Worm (Caenorhabditis elegans): ENCODE measurements around the gene Y38C1AA.1.

Y38C1AA.1 gene

DNA sequence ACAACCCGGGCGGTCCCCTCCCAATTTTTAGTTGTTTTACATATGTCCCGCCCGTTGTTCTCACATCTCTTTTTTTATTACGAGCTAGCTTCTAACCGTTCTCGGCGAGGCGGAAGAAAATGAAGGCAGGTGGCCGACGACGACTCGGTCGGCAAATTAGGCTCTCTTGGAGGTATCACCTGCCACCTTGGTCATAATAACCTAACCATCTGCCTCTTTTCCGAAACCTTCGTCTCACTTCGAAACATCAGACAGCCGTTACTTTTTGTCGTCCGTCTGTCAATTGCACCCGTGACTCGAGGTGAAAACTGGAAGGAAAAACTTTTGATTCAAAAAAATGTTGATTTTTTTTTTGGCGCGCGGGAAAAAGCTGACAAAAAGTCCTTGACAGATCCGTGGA, 30.5 kb upstream of the Y38C1AA.1 start:
- TF ChIP-seq mep-1 (tag; optimal IDR thresholded peaks at IDR 0.05) (no peak), unc-39 (tag; optimal IDR thresholded peaks at IDR 0.05) (no peak), unc-62 (GFP tag; optimal IDR thresholded peaks at IDR 0.05) (peak; percentile 16), lin-32 (GFP tag; optimal IDR thresholded peaks at IDR 0.05) (peak; percentile 69), ztf-11 (tag; optimal IDR thresholded peaks at IDR 0.05) (peak; percentile 52), hlh-1 (tag; optimal IDR thresholded peaks at IDR 0.05) (peak; percentile 16), ceh-39 (tag; optimal IDR thresholded peaks at IDR 0.05) (no peak), cnd-1 (tag; optimal IDR thresholded peaks at IDR 0.05) (peak; percentile 38), nhr-2 (tag; optimal IDR thresholded peaks at IDR 0.05) (peak; percentile 78), bed-3 (GFP tag; optimal IDR thresholded peaks at IDR 0.05) (no peak)

DNA sequence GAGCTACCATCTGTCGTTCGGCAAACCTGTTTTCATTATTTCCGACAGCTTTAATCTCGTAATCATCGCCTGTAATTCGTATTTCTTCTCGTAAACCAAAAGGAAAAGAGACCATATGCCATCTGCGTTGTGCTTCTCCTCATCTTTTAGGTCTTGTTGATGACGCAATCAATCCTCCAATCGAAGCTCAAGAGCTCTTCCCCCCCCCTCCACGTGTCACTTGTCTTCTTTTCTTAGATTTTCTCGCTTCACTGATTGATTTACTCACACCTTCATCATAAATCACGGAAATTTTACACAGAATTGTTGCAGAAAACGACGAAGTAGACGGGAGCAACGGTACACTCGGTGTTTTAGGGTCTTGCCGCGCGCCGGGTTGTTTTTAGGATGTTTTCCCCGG, 29.3 kb upstream of the Y38C1AA.1 start, which contains the start of gene tcl-2:
Gene tcl-2 (plus strand): TSS at position 388 of the 400 bp plus-strand sequence.
- TF ChIP-seq ceh-43 (GFP tag; optimal IDR thresholded peaks at IDR 0.05) (no peak), lsy-2 (tag; optimal IDR thresholded peaks at IDR 0.05) (no peak), blmp-1 (tag; optimal IDR thresholded peaks at IDR 0.05) (no peak), nhr-2 (tag; optimal IDR thresholded peaks at IDR 0.05) (no peak), ham-2 (GFP tag; optimal IDR thresholded peaks at IDR 0.05) (no peak), nhr-76 (tag; optimal IDR thresholded peaks at IDR 0.05) (no peak), lin-13 (tag; optimal IDR thresholded peaks at IDR 0.05) (no peak), mep-1 (tag; optimal IDR thresholded peaks at IDR 0.05) (no peak), ztf-11 (tag; optimal IDR thresholded peaks at IDR 0.05) (peak; percentile 26), elt-1 (tag; optimal IDR thresholded peaks at IDR 0.05; ENCODE audit: borderline replicate concordance, insufficient read depth) (no peak), ces-1 (GFP tag; optimal IDR thresholded peaks at IDR 0.05) (no peak), elt-3 (tag; optimal IDR thresholded peaks at IDR 0.05) (no peak), mls-2 (tag; optimal IDR thresholded peaks at IDR 0.05) (no peak), sem-2 (GFP tag; optimal IDR thresholded peaks at IDR 0.05) (peak; percentile 22), ceh-39 (tag; optimal IDR thresholded peaks at IDR 0.05) (no peak), nhr-237 (tag; optimal IDR thresholded peaks at IDR 0.05) (no peak), pha-4 (tag; optimal IDR thresholded peaks at IDR 0.05) (no peak), cnd-1 (tag; optimal IDR thresholded peaks at IDR 0.05) (peak; percentile 49), hlh-1 (tag; optimal IDR thresholded peaks at IDR 0.05) (no peak), tbx-8 (GFP tag; optimal IDR thresholded peaks at IDR 0.05) (no peak), lin-32 (GFP tag; optimal IDR thresholded peaks at IDR 0.05) (peak; percentile 63), nhr-12 (tag; optimal IDR thresholded peaks at IDR 0.05) (no peak), unc-62 (GFP tag; optimal IDR thresholded peaks at IDR 0.05) (peak; percentile 67), zip-8 (tag; optimal IDR thresholded peaks at IDR 0.05) (peak; percentile 89), unc-120 (tag; optimal IDR thresholded peaks at IDR 0.05; ENCODE audit: poor library complexity, severe bottlenecking) (no peak), sptf-1 (tag; optimal IDR thresholded peaks at IDR 0.05) (no peak)

DNA sequence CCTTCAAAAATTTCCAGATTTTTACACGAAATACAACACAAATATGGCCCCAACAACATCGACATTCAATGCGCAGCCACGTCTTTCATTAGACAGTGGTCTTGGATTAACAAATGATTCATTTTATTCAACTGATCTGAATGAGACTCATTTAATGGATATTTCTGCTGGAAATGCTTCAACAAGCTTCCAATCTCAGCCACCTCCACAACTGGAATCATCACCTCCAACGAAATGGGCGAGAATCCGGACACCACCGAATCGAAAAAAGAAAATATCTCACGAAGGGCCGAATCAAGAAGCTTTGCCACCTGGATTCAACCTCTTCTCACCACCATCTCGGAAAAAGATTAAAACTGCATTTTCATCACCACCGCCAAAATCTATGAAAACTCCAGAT, 28.3 kb upstream of the Y38C1AA.1 start:
- TF ChIP-seq sptf-1 (tag; optimal IDR thresholded peaks at IDR 0.05) (no peak), zip-8 (tag; optimal IDR thresholded peaks at IDR 0.05) (no peak), sem-2 (GFP tag; optimal IDR thresholded peaks at IDR 0.05) (no peak), ceh-43 (GFP tag; optimal IDR thresholded peaks at IDR 0.05) (no peak), M03D4.4 (tag; optimal IDR thresholded peaks at IDR 0.05) (no peak), ceh-39 (tag; optimal IDR thresholded peaks at IDR 0.05) (no peak), flh-1 (GFP tag; optimal IDR thresholded peaks at IDR 0.05) (no peak), snpc-4 (tag; optimal IDR thresholded peaks at IDR 0.05) (no peak), nhr-76 (tag; optimal IDR thresholded peaks at IDR 0.05) (no peak), mls-2 (tag; optimal IDR thresholded peaks at IDR 0.05) (no peak), bed-3 (GFP tag; optimal IDR thresholded peaks at IDR 0.05) (no peak)

DNA sequence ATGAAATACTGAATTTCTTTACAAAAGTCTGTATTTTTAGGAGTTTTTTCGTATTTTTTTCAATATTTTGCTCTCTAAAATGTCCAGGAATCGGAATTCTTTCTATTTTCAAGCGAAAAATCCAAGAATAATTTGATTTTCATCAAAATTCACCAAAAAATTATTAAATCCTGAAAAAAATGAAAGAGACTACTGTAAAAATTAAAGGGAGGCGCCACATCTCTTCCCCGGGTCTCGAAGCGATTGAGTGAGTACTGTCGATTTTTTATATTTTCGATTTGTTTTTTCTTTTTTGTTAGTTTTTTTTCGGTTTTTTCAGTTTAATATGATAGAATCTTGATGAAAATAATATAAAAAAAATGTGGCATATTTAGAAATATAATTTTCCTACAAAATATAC, 24.5 kb upstream of the Y38C1AA.1 start:
- no peak for TF ChIP-seq mls-2 (tag; optimal IDR thresholded peaks at IDR 0.05)
- TF ChIP-seq nhr-237 (tag; optimal IDR thresholded peaks at IDR 0.05) = no peak
- TF ChIP-seq blmp-1 (tag; optimal IDR thresholded peaks at IDR 0.05) = no peak
- no peak for TF ChIP-seq bed-3 (GFP tag; optimal IDR thresholded peaks at IDR 0.05)
- no peak for TF ChIP-seq drap-1 (GFP tag; optimal IDR thresholded peaks at IDR 0.05)
- no peak for TF ChIP-seq mep-1 (tag; optimal IDR thresholded peaks at IDR 0.05)
- TF ChIP-seq hlh-1 (tag; optimal IDR thresholded peaks at IDR 0.05) = no peak
- TF ChIP-seq sptf-1 (tag; optimal IDR thresholded peaks at IDR 0.05) = no peak
- TF ChIP-seq ceh-43 (GFP tag; optimal IDR thresholded peaks at IDR 0.05) = no peak
- no peak for TF ChIP-seq M03D4.4 (tag; optimal IDR thresholded peaks at IDR 0.05)

DNA sequence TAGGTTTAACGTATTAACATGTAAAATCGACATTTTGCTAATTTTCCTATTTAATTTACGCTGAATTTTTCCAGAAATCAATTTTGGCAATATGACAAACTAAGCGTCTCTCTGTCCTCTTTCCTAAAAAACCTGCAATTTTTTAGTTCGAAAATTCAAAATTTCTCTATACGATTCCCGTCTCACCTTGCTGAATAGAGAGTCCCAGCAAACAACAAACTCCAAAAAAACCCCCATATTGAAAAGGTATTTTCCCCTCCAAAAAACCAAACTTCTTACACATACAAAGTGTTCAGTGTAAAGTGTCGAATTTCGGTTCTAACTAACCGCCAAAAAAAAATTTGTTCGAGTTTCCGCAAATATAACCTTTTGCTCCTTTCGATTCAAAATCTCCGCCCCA, 23.8 kb upstream of the Y38C1AA.1 start, which contains the start of gene pnc-1:
Gene pnc-1 (plus strand): TSS at position 301 of the 400 bp plus-strand sequence.
- TF ChIP-seq unc-120 (tag; optimal IDR thresholded peaks at IDR 0.05; ENCODE audit: poor library complexity, severe bottlenecking) (no peak), pha-4 (tag; optimal IDR thresholded peaks at IDR 0.05) (no peak), mab-5 (tag; optimal IDR thresholded peaks at IDR 0.05) (no peak), sptf-1 (tag; optimal IDR thresholded peaks at IDR 0.05) (no peak), ham-2 (GFP tag; optimal IDR thresholded peaks at IDR 0.05) (no peak), lsy-2 (tag; optimal IDR thresholded peaks at IDR 0.05) (no peak), ceh-39 (tag; optimal IDR thresholded peaks at IDR 0.05) (no peak), mep-1 (tag; optimal IDR thresholded peaks at IDR 0.05) (no peak), zip-8 (tag; optimal IDR thresholded peaks at IDR 0.05) (no peak), nhr-12 (tag; optimal IDR thresholded peaks at IDR 0.05) (no peak), bed-3 (GFP tag; optimal IDR thresholded peaks at IDR 0.05) (no peak), snpc-4 (tag; optimal IDR thresholded peaks at IDR 0.05) (no peak), ceh-83 (GFP tag; optimal IDR thresholded peaks at IDR 0.05) (no peak), elt-3 (tag; optimal IDR thresholded peaks at IDR 0.05) (no peak), tbx-8 (GFP tag; optimal IDR thresholded peaks at IDR 0.05) (no peak), lin-13 (tag; optimal IDR thresholded peaks at IDR 0.05) (no peak), mls-2 (tag; optimal IDR thresholded peaks at IDR 0.05) (no peak), sem-2 (GFP tag; optimal IDR thresholded peaks at IDR 0.05) (no peak)
